Worm (Caenorhabditis elegans): ENCODE results near the gene T21C9.13.

ce11 chrV:10572614-10573013, 24.5 kb upstream of the T21C9.13 start, which contains the start of gene del-6:
- no peak for TF ChIP-seq elt-3 (tag; optimal IDR thresholded peaks at IDR 0.05)
- no peak for TF ChIP-seq fos-1 (tag; optimal IDR thresholded peaks at IDR 0.05)
- no peak for TF ChIP-seq sea-2 (GFP tag; optimal IDR thresholded peaks at IDR 0.05)
- no peak for TF ChIP-seq skn-1 (tag; optimal IDR thresholded peaks at IDR 0.05)
- no peak for TF ChIP-seq nhr-77 (tag; optimal IDR thresholded peaks at IDR 0.05)
- TF ChIP-seq egl-27 (tag; optimal IDR thresholded peaks at IDR 0.05), result no peak
- no peak for TF ChIP-seq unc-39 (tag; optimal IDR thresholded peaks at IDR 0.05)
- TF ChIP-seq snpc-4 (tag; optimal IDR thresholded peaks at IDR 0.05), result no peak
- TF ChIP-seq nhr-23 (tag; optimal IDR thresholded peaks at IDR 0.05), result no peak
- TF ChIP-seq elt-2 (tag; optimal IDR thresholded peaks at IDR 0.05), result no peak
- no peak for TF ChIP-seq nhr-11 (tag; optimal IDR thresholded peaks at IDR 0.05)
- TF ChIP-seq R02D3.7 (tag; optimal IDR thresholded peaks at IDR 0.05), result no peak
- TF ChIP-seq elt-1 (tag; optimal IDR thresholded peaks at IDR 0.05), result no peak
- no peak for TF ChIP-seq pqm-1 (tag; optimal IDR thresholded peaks at IDR 0.05)
